Worm (Caenorhabditis elegans): ENCODE results near the gene ocr-1.

Gene ocr-1

DNA sequence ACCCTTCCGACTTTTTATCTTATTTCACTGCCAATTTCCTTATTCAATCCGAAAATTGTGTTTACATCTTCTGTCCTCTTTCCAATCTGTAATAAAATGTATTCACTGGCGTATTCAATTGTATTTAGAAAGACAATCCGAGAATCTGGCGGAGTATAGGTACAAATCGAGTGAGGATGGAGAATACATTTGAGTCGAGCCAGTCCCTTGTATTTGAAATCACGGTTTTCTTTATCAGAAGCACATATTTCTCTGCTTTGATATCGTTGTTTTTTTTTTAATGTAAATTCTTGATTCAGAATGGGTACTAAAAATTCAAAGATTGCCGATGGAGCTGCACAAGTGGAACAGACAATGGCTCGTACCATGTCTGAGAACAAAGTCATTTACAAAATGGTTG, at the start of gene ocr-1:
Gene ocr-1, plus strand, starts transcription at position 301 of the 400 bp plus-strand sequence.
- TF ChIP-seq med-1 (GFP tag; optimal IDR thresholded peaks at IDR 0.05; ENCODE audit: insufficient read depth), result no peak
- no peak for TF ChIP-seq T22C8.4 (GFP tag; IDR thresholded peaks at IDR 0.05)
- TF ChIP-seq flt-1 (GFP tag; IDR thresholded peaks at IDR 0.05), result no peak

DNA sequence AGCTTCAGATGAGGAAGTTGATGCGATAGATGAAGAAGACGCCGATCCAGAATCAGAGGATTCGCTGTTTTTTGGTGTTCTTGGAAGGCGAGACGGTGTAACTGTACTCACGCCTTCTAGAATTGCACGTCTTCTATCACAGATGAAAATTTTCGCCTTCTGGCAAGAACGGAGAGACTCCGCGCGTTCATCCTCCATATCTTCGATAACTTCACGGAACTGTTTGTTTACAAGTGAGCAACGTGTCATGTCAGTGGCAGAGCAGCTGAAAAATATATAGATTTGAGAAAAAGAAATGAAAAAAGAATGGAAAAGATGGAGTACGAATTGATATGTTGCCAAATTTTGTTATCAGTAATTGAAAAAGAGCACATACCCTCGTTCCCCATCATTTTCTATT, 49.5 kb upstream of the ocr-1 start:
- TF ChIP-seq T22C8.4 (GFP tag; IDR thresholded peaks at IDR 0.05) (no peak), tab-1 (GFP tag; IDR thresholded peaks at IDR 0.05) (no peak), med-1 (GFP tag; optimal IDR thresholded peaks at IDR 0.05; ENCODE audit: insufficient read depth) (no peak), klf-2 (GFP tag; conservative IDR thresholded peaks at IDR 0.05) (no peak), ztf-29 (GFP tag; IDR thresholded peaks at IDR 0.05) (no peak), cog-1 (tag; optimal IDR thresholded peaks at IDR 0.05) (no peak), ztf-23 (GFP tag; IDR thresholded peaks at IDR 0.05) (no peak), ref-1 (GFP tag; conservative IDR thresholded peaks at IDR 0.05) (no peak), flt-1 (GFP tag; IDR thresholded peaks at IDR 0.05) (no peak)

DNA sequence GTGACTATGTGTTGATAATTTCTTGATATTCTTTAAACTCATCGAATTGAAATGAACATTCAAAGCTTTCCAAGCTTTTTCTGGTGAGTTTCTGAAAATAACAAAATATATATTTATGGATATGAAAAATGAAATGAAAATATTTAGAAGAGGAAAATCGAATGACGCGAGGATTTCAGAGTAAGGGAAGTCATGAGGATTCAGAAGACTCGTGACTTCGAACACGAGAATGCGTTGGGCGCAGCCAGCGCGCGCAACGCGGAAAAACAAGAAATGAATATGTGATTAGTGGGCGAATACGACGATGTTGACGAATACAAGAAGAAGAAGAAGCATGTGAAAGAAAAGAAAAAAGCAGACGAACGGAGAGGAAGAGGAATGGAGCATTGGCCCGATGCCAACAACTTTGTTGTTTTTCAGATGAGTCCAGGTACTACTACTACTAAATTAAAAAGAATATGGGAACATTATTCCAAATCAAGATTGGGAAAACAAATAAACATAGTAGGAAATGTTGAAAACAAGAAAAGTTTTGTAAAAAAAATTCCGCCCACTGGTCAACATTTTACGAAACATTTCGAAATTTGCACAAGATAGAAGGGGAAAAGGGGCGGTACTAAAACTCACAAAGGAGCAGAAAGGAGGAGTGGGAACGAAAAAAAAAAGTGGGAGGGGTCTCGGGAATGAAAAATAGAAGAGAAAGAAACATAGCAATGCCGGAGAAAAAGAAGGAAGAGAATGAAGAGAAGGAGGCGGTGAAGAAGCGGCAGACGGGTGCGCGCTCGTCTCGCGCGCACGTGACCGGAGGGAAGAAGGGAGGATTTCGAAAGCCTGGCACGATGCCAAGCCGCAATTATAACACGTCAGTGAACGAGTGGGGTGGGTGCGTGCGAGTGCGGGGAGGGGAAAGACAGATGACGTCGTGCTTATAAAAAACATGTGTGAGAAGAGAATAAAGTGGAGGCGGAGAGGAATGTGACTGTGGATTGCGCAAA, 48.7 kb upstream of the ocr-1 start:
- 0 out of 2 replicates have a peak, but pooled peaks have one; percentile 48 for TF ChIP-seq tab-1 (GFP tag; IDR thresholded peaks at IDR 0.05)
- peak; percentile 48; the same call in 1 of the 2 replicates for TF ChIP-seq klf-2 (GFP tag; conservative IDR thresholded peaks at IDR 0.05)
- TF ChIP-seq ref-1 (GFP tag; conservative IDR thresholded peaks at IDR 0.05), result no peak; the same call in 1 of the 2 replicates
- peak; percentile 30; the same call in 1 of the 2 replicates for TF ChIP-seq ztf-29 (GFP tag; IDR thresholded peaks at IDR 0.05)
- no peak for TF ChIP-seq med-1 (GFP tag; optimal IDR thresholded peaks at IDR 0.05; ENCODE audit: insufficient read depth)
- peak; percentile 83; the same call in 1 of the 2 replicates for TF ChIP-seq flt-1 (GFP tag; IDR thresholded peaks at IDR 0.05)
- peak; percentile 68 for TF ChIP-seq cog-1 (tag; optimal IDR thresholded peaks at IDR 0.05)
- no peak for TF ChIP-seq T22C8.4 (GFP tag; IDR thresholded peaks at IDR 0.05)
- peak; percentile 80 for TF ChIP-seq ztf-23 (GFP tag; IDR thresholded peaks at IDR 0.05)

DNA sequence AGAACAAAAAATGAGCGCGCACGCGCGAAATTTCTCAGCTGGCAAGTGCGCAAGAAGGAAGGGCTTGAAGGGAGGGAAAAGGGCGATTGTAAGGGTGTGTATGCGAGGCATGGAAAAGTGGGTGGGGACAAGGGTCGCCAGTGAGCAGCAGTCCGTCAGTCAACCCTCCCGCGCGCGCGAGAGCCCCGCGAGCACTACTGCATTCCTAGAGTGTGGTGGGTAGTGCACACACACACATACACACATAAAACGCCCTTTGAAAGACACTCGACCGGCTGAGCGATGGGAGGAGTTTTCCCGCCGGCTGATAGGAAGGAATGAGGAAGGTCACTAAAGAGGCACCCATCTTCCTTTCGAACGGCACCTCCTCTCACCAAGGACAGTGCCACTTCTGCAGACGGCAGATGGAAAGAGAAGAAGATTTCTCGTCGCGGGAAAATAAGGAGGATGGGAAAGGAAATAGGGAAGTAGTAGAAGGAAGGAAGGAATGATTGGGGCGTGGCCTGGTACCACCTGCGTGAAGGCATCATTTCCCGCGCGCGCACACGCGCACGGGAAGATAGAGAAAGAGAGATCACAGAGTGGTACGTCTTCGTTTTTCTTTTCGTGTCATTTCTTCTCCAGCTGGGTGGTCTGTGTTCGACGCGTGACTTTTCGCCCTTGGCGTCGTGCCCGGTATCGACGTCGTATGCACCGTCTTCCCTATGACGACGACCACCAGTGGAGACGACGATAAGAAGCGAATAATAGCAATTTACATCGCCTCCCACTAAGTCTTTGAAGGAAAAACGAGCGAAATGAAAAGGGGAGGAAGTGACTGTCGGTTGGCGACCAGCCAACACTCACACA, 47.1 kb upstream of the ocr-1 start:
- TF ChIP-seq ztf-29 (GFP tag; IDR thresholded peaks at IDR 0.05) (peak; percentile 67), med-1 (GFP tag; optimal IDR thresholded peaks at IDR 0.05; ENCODE audit: insufficient read depth) (no peak), cog-1 (tag; optimal IDR thresholded peaks at IDR 0.05) (peak; percentile 58), tab-1 (GFP tag; IDR thresholded peaks at IDR 0.05) (peak; percentile 33; the same call in 1 of the 2 replicates), flt-1 (GFP tag; IDR thresholded peaks at IDR 0.05) (peak; percentile 75), klf-2 (GFP tag; conservative IDR thresholded peaks at IDR 0.05) (0 out of 2 replicates have a peak, but pooled peaks have one; percentile 20)

DNA sequence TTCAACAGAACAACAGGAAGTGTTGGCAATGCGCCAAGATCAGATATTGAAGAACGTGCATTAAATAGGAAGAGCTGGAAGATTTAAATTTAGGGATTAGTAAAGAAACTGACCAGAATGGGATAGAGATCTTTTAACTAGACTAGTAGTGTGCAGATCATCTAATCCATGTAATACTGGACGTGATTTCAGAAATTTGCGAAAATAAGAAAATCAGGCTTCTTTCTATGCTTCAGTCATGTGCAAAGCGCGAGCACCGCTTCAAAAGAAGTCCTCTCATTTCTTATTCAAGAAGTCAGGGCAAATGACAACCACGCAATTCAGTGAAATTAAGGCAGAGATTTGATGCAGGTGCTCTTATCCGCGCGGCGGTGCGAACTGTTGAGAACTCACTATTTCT, 46.1 kb upstream of the ocr-1 start:
- TF ChIP-seq cog-1 (tag; optimal IDR thresholded peaks at IDR 0.05), result no peak
- TF ChIP-seq ztf-23 (GFP tag; IDR thresholded peaks at IDR 0.05), result no peak
- no peak for TF ChIP-seq tab-1 (GFP tag; IDR thresholded peaks at IDR 0.05)
- no peak for TF ChIP-seq ztf-29 (GFP tag; IDR thresholded peaks at IDR 0.05)
- TF ChIP-seq ref-1 (GFP tag; conservative IDR thresholded peaks at IDR 0.05), result no peak
- TF ChIP-seq med-1 (GFP tag; optimal IDR thresholded peaks at IDR 0.05; ENCODE audit: insufficient read depth), result no peak
- TF ChIP-seq flt-1 (GFP tag; IDR thresholded peaks at IDR 0.05), result no peak

DNA sequence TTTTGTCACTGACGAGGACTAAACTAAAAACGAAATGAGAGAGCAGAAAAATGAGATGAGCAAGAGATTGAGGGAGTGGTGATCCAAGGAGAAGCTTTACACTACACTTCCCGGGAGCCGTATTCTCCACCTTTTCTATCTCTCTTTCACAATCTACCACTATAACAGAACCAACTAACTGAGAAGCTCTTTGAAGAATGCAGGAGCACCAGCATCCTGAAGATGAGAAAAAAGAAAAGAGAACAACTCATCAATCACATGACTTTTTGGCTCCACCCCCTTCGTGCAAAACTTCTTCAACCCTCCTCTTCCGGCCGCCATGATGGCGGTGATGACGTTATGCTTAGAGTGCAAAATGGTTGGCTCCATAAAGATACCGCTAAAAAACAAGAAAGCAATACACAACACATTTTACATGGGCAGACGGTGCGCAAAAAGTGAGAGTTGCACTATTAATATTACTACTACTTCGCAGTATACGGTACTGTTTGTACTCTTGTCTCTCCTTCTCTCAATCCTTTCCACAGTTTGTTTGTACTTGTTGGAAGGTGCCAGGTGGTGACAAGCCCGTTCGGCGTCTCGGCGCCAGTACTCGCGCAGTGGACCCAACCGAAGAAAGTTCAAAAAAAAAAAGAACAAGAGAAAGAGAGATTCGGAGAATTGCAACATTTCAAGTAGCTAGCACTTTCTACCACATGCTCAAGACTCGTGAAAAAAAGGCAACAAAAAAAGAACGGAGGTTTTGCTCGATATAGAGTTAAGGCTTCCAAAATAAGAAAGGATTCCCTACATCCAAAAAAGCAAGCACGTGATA, 44.9 kb upstream of the ocr-1 start:
- no peak for TF ChIP-seq T22C8.4 (GFP tag; IDR thresholded peaks at IDR 0.05)
- TF ChIP-seq tab-1 (GFP tag; IDR thresholded peaks at IDR 0.05), result no peak
- no peak for TF ChIP-seq klf-2 (GFP tag; conservative IDR thresholded peaks at IDR 0.05)
- no peak for TF ChIP-seq flt-1 (GFP tag; IDR thresholded peaks at IDR 0.05)
- no peak for TF ChIP-seq ref-1 (GFP tag; conservative IDR thresholded peaks at IDR 0.05)

DNA sequence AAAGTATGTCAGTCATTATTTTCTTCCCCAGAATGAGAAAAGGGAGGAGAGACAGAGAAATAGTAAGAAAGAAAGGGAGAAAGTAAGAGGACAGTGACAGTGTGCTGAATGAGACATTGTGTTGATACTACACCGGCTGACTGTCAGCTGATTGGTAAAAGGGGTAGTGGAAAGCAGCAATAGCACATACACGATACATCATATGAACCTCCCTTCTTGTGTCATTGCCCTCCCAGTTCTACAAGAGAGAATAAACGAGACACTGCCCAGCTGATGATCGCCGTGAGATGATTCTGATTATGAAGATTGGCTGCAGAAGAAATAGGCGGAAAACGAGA, 44.4 kb upstream of the ocr-1 start:
- TF ChIP-seq cog-1 (tag; optimal IDR thresholded peaks at IDR 0.05) (no peak), med-1 (GFP tag; optimal IDR thresholded peaks at IDR 0.05; ENCODE audit: insufficient read depth) (no peak), klf-2 (GFP tag; conservative IDR thresholded peaks at IDR 0.05) (no peak), ref-1 (GFP tag; conservative IDR thresholded peaks at IDR 0.05) (no peak), T22C8.4 (GFP tag; IDR thresholded peaks at IDR 0.05) (no peak), flt-1 (GFP tag; IDR thresholded peaks at IDR 0.05) (no peak), ztf-29 (GFP tag; IDR thresholded peaks at IDR 0.05) (no peak), ztf-23 (GFP tag; IDR thresholded peaks at IDR 0.05) (no peak), tab-1 (GFP tag; IDR thresholded peaks at IDR 0.05) (no peak)

DNA sequence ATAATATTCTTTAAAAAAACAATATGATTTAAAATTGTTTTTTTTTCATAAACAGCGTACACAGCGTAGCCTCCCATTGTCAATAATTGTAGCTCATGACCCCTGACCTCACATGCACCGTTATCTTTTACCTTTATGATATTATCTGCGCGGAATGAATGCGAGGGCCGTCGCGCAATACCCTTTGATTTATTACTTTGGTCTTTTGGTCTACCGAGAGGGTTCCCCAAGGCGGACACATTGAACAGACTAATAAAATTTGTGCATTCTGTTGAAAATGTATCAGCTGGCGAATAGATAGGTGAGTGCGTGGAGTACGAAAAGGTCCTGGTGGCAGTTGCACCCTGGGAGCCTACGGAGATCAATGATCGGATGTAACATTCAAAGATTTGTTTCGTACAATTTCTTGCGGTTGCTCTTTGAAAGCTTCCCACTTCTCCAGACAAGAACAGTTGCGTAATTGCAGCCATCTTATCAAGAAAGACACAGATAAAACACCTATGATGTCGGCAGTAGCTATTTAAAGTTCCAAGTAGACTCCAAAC, 43.8 kb upstream of the ocr-1 start:
- no peak for TF ChIP-seq tab-1 (GFP tag; IDR thresholded peaks at IDR 0.05)
- no peak for TF ChIP-seq ztf-29 (GFP tag; IDR thresholded peaks at IDR 0.05)
- no peak for TF ChIP-seq T22C8.4 (GFP tag; IDR thresholded peaks at IDR 0.05)
- TF ChIP-seq ref-1 (GFP tag; conservative IDR thresholded peaks at IDR 0.05), result no peak
- TF ChIP-seq klf-2 (GFP tag; conservative IDR thresholded peaks at IDR 0.05), result no peak
- TF ChIP-seq ztf-23 (GFP tag; IDR thresholded peaks at IDR 0.05), result no peak
- no peak for TF ChIP-seq flt-1 (GFP tag; IDR thresholded peaks at IDR 0.05)
- no peak for TF ChIP-seq med-1 (GFP tag; optimal IDR thresholded peaks at IDR 0.05; ENCODE audit: insufficient read depth)

All from whole organism, midembryonic.